Worm (Caenorhabditis elegans) whole organism, L1 larva: ENCODE results near the gene C47D2.1.

Experiments
- aly-2 ChIP-seq: fragments of 150-350 bp; optimal IDR thresholded peaks from 2 replicates; lab custom pipeline; 2014; ENCODE audit warnings: missing biosample characterization, missing genetic modification characterization
- ama-1 ChIP-seq: fragments of 150-350 bp; optimal IDR thresholded peaks from 2 replicates; lab custom pipeline; 2014
- blmp-1 ChIP-seq: fragments of 150-350 bp; optimal IDR thresholded peaks from 2 replicates; lab custom pipeline; 2014; ENCODE audit warnings: missing biosample characterization, missing genetic modification characterization
- dpl-1 ChIP-seq, 3 experiments: fragments of 150-350 bp in 2 of 3; sonication (generic microtip) in 1 of 3; optimal IDR thresholded peaks; 2 replicates each; lab custom pipeline; 2014 to 2017; ENCODE audit warnings: missing biosample characterization in 3 of 3, missing genetic modification characterization in 3 of 3, missing genetic modification reagents in 3 of 3
- isw-1 ChIP-seq: fragments of 200-800 bp; sonication (Bioruptor generic); IDR thresholded peaks from 2 replicates; pipeline ENCODE4 v1.3.6; 2022; ENCODE audit warnings: missing genetic modification characterization, missing compliant biosample characterization
- mdl-1 ChIP-seq, 2 experiments: fragments of 150-350 bp; optimal IDR thresholded peaks; 2 replicates each; lab custom pipeline; 2014 to 2017; ENCODE audit warnings: missing biosample characterization in 2 of 2, missing genetic modification characterization in 2 of 2, inconsistent platforms in 1 of 2
- mep-1 ChIP-seq: fragments of 150-350 bp; optimal IDR thresholded peaks from 2 replicates; lab custom pipeline; 2014; ENCODE audit warnings: missing biosample characterization, missing genetic modification characterization
- nhr-19 ChIP-seq: fragments of 200-800 bp; sonication (Bioruptor generic); conservative IDR thresholded peaks from 2 replicates; pipeline ENCODE4 v1.3.6; 2022; ENCODE audit warnings: missing genetic modification characterization, missing compliant biosample characterization
- pax-3 ChIP-seq: fragments of 200-800 bp; sonication (Bioruptor generic); optimal IDR thresholded peaks from 2 replicates; lab custom pipeline; 2018; ENCODE audit warnings: mild to moderate bottlenecking, missing genetic modification characterization, moderate library complexity, missing compliant biosample characterization
- skn-1 ChIP-seq: fragments of 150-350 bp; optimal IDR thresholded peaks from 2 replicates; lab custom pipeline; 2014; ENCODE audit warnings: missing biosample characterization, missing genetic modification characterization
- snpc-4 ChIP-seq: fragments of 150-350 bp; optimal IDR thresholded peaks from 2 replicates; lab custom pipeline; 2014; ENCODE audit warnings: missing biosample characterization, missing genetic modification characterization
- sox-4 ChIP-seq: sonication (generic microtip); optimal IDR thresholded peaks from 2 replicates; lab custom pipeline; 2016; ENCODE audit warnings: missing genetic modification characterization, missing compliant biosample characterization
- unc-62 ChIP-seq: fragments of 150-350 bp; optimal IDR thresholded peaks from 2 replicates; lab custom pipeline; 2014; ENCODE audit warnings: missing biosample characterization, missing genetic modification reagents, missing genetic modification characterization
- ztf-4 ChIP-seq: fragments of 150-350 bp; optimal IDR thresholded peaks from 2 replicates; lab custom pipeline; 2014; ENCODE audit warnings: missing biosample characterization, missing genetic modification characterization

DNA sequence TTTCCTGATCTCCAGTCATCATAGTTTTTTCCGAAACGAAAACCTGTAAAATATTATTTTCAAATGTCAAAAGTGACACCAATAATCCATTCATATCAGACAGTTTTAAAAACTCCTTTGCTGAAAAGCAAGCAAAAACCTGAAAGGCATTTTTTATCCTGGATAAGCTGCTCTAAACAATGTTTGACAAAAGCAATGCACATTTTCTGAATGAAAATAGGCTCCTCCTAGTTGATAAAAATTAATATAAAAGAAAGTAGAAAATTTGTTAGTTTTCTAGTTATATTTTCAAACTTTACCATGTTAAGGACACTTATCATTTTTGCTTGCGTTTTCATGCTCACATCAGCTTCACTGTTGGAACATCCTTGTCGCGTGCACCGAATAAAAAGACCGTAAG, 4.6 kb downstream of the C47D2.1 start, which contains the start of gene K02A6.1:
- TF ChIP-seq isw-1 (GFP tag; lab: Robert Waterston, UW), result no peak
- no peak for TF ChIP-seq ama-1 (lab: Kevin White, UChicago)
- TF ChIP-seq mep-1 (tag; lab: Kevin White, UChicago), result no peak
- no peak for TF ChIP-seq dpl-1 (GFP tag; optimal IDR thresholded peaks at IDR 0.05; lab: Kevin White, UChicago)
- TF ChIP-seq pax-3 (tag; lab: Kevin White, UChicago), result no peak
- no peak for TF ChIP-seq snpc-4
- TF ChIP-seq nhr-19 (GFP tag; lab: Robert Waterston, UW), result no peak
- no peak for TF ChIP-seq blmp-1 (tag; lab: Kevin White, UChicago)
- no peak for TF ChIP-seq skn-1
- no peak for TF ChIP-seq unc-62 (GFP tag; lab: Kevin White, UChicago)
- no peak for TF ChIP-seq ztf-4 (tag; lab: Kevin White, UChicago)
- TF ChIP-seq mdl-1 (tag; optimal IDR thresholded peaks at IDR 0.05; lab: Kevin White, UChicago), result no peak
- TF ChIP-seq aly-2 (tag; lab: Kevin White, UChicago), result no peak
- no peak for TF ChIP-seq sox-4 (tag; lab: Kevin White, UChicago)
